Worm (Caenorhabditis elegans) whole organism, midembryonic: ENCODE data around the gene C26B9.6.

Experiments used
- T22C8.4 ChIP-seq: fragments of 200-800 bp; sonication (Bioruptor generic); IDR thresholded peaks from 2 replicates; pipeline ENCODE4 v1.3.6; 2022; ENCODE audit warnings: missing genetic modification characterization, missing compliant biosample characterization
- cog-1 ChIP-seq: sonication (generic microtip); optimal IDR thresholded peaks from 2 replicates; lab custom pipeline; 2016; ENCODE audit warnings: missing genetic modification characterization, missing compliant biosample characterization
- flt-1 ChIP-seq: fragments of 200-800 bp; sonication (Bioruptor generic); IDR thresholded peaks from 2 replicates; pipeline ENCODE4 v1.3.6; 2022; ENCODE audit warnings: missing genetic modification characterization, missing compliant biosample characterization
- klf-2 ChIP-seq: fragments of 200-800 bp; sonication (Bioruptor generic); conservative IDR thresholded peaks from 2 replicates; pipeline ENCODE4 v1.3.6; 2022; ENCODE audit warnings: missing genetic modification reagents, missing genetic modification characterization, missing compliant biosample characterization
- med-1 ChIP-seq: sonication (generic microtip); optimal IDR thresholded peaks from 2 replicates; lab custom pipeline; 2017; ENCODE audit warnings: missing genetic modification characterization, mild to moderate bottlenecking, missing compliant biosample characterization, antibody characterized with exemption, missing genetic modification reagents; ENCODE audit not compliant: insufficient read depth
- ref-1 ChIP-seq: fragments of 200-800 bp; sonication (Bioruptor generic); conservative IDR thresholded peaks from 2 replicates; pipeline ENCODE4 v1.3.6; 2022; ENCODE audit warnings: missing genetic modification reagents, missing genetic modification characterization, missing compliant biosample characterization
- tab-1 ChIP-seq: fragments of 200-800 bp; sonication (Bioruptor generic); IDR thresholded peaks from 2 replicates; pipeline ENCODE4 v1.3.6; 2022; ENCODE audit warnings: missing genetic modification characterization, missing compliant biosample characterization
- ztf-23 ChIP-seq: fragments of 200-800 bp; sonication (Bioruptor generic); IDR thresholded peaks from 2 replicates; pipeline ENCODE4 v1.3.6; 2022; ENCODE audit warnings: missing genetic modification reagents, missing genetic modification characterization, missing compliant biosample characterization
- ztf-29 ChIP-seq: fragments of 200-800 bp; sonication (Bioruptor generic); IDR thresholded peaks from 2 replicates; pipeline ENCODE4 v1.3.6; 2022; ENCODE audit warnings: missing genetic modification reagents, missing genetic modification characterization, missing compliant biosample characterization

ce11 chrX:5372638-5373037 is 37.4 kb upstream of the C26B9.6 start, which contains the start of gene F35C8.8:
- no peak for TF ChIP-seq cog-1 (tag; lab: Kevin White, UChicago)
- no peak for TF ChIP-seq tab-1
- TF ChIP-seq klf-2 (GFP tag; lab: Robert Waterston, UW) = no peak
- no peak for TF ChIP-seq flt-1 (GFP tag; lab: Robert Waterston, UW)
- no peak for TF ChIP-seq T22C8.4 (GFP tag; lab: Robert Waterston, UW)
- TF ChIP-seq ztf-23 = no peak
- no peak for TF ChIP-seq med-1 (GFP tag; lab: Kevin White, UChicago)
- no peak for TF ChIP-seq ztf-29 (GFP tag; lab: Robert Waterston, UW)
- TF ChIP-seq ref-1 = no peak
